Worm (Caenorhabditis elegans): Measurements from ENCODE around the gene K05G3.2.

The K05G3.2 gene

DNA sequence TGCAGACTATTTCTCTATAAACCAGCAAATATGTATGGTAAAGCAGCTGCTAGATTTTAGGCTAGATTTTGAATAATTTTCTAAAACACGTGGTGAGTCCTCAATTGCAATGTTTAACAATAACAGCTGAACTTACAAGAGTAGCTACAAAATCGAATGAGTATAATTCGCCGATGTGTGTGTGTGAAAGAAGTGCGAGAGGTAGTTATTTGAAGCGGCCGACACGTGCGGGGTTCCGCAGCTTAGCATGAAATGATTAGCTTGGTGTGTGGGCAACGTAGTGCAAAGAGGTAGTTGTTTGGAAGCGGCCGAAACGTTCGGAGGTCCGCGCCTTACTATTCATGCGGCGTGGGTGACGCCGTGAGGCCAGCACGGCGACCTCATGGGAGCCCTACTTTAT lies 25.9 kb upstream of the K05G3.2 start:
- TF ChIP-seq hmg-11 (tag; optimal IDR thresholded peaks at IDR 0.05) (no peak), ceh-16 (tag; optimal IDR thresholded peaks at IDR 0.05) (no peak), nhr-67 (tag; optimal IDR thresholded peaks at IDR 0.05) (no peak), nhr-237 (tag; optimal IDR thresholded peaks at IDR 0.05) (no peak), lin-15B (tag; optimal IDR thresholded peaks at IDR 0.05) (no peak)

DNA sequence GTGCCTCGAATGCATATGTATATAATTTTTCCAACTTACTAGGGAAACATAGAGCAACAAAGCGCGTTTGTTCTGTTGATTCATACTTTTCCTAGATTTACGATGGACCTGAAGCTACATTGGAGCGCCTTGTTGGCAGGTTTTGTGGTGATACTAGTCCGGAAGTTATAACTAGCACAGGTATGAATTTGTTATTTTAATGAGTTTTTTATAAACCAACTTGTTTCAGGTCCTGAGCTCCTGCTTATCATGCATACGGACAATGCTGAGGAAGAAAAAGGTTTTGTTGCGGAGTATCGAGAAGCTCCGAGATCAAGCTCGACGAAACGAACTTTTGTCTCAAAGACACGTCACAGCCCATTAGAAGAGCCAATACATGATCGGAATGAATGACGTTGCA lies 24.0 kb upstream of the K05G3.2 start, which contains the start of gene F38E9.1:
Gene F38E9.1, plus strand, starts transcription at position 301 of the 400 bp plus-strand sequence.
- no peak for TF ChIP-seq ama-1 (optimal IDR thresholded peaks at IDR 0.05)
- TF ChIP-seq unc-39 (tag; optimal IDR thresholded peaks at IDR 0.05), result no peak
- no peak for TF ChIP-seq fkh-2 (tag; optimal IDR thresholded peaks at IDR 0.05)
- TF ChIP-seq elt-1 (tag; optimal IDR thresholded peaks at IDR 0.05), result no peak
- TF ChIP-seq hmg-11 (tag; optimal IDR thresholded peaks at IDR 0.05), result no peak
- no peak for TF ChIP-seq nhr-28 (tag; optimal IDR thresholded peaks at IDR 0.05)
- no peak for TF ChIP-seq mdl-1 (tag; optimal IDR thresholded peaks at IDR 0.05)
- no peak for TF ChIP-seq jun-1 (tag; optimal IDR thresholded peaks at IDR 0.05)
- TF ChIP-seq nhr-77 (tag; optimal IDR thresholded peaks at IDR 0.05), result no peak
- TF ChIP-seq zag-1 (tag; optimal IDR thresholded peaks at IDR 0.05), result no peak
- TF ChIP-seq tbx-2 (tag; optimal IDR thresholded peaks at IDR 0.05), result no peak
- TF ChIP-seq unc-62 (GFP tag; optimal IDR thresholded peaks at IDR 0.05), result no peak
- no peak for TF ChIP-seq elt-3 (tag; optimal IDR thresholded peaks at IDR 0.05)
- TF ChIP-seq ceh-28 (tag; optimal IDR thresholded peaks at IDR 0.05), result no peak
- TF ChIP-seq lin-15B (tag; optimal IDR thresholded peaks at IDR 0.05), result no peak
- TF ChIP-seq nfya-1 (tag; optimal IDR thresholded peaks at IDR 0.05; ENCODE audit: insufficient read depth), result no peak
- TF ChIP-seq eor-1 (tag; optimal IDR thresholded peaks at IDR 0.05), result no peak

DNA sequence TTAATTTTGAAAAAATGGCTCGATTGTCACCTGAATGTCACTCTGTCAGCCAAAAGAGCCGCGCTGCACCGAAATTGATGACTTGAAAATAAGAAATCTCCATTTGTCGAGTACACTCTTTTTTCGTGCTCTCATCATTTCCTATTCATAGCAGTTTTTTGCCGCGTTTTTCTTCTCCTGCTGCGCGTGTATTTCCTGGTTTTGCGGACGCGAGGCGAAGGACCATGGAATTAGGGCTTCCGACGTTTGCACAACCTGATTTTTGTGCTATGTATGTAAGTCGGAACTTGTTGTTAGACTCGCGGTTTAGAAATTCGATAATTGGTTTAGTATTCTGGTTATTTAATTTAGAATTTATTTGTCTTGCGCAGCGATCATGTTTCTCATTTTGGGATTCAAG lies 14.5 kb upstream of the K05G3.2 start:
- no peak for TF ChIP-seq ZK546.5 (tag; optimal IDR thresholded peaks at IDR 0.05)
- no peak for TF ChIP-seq fkh-2 (tag; optimal IDR thresholded peaks at IDR 0.05)
- no peak for TF ChIP-seq elt-3 (tag; optimal IDR thresholded peaks at IDR 0.05)
- TF ChIP-seq snpc-4 (tag; optimal IDR thresholded peaks at IDR 0.05), result no peak

DNA sequence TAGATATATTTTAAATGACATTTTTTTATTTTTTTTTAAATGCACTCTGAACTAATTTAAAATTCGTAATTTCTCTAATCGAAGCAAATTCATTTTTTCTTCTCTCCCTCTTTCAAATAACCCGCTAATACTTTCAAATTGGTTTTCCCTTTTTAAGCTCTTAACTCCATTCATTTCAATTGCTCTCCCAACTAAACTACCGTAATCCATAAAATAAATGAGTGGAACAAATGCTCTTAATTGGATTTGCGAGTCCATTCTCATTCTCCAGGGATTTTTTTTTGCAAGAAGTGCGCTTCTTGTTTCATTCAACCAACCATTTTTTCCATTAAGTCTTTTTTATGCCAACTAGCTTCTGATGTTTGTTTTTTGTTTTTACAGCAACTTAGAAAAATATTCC lies 13.7 kb upstream of the K05G3.2 start:
- TF ChIP-seq elt-3 (tag; optimal IDR thresholded peaks at IDR 0.05) (no peak), pqm-1 (tag; optimal IDR thresholded peaks at IDR 0.05) (no peak), mml-1 (tag; optimal IDR thresholded peaks at IDR 0.05) (no peak), nhr-43 (tag; optimal IDR thresholded peaks at IDR 0.05; ENCODE audit: poor library complexity, severe bottlenecking) (no peak), lin-39 (tag; optimal IDR thresholded peaks at IDR 0.05) (no peak), unc-62 (GFP tag; optimal IDR thresholded peaks at IDR 0.05) (no peak), ceh-9 (tag; optimal IDR thresholded peaks at IDR 0.05) (no peak), nhr-12 (tag; optimal IDR thresholded peaks at IDR 0.05) (no peak), nfya-1 (tag; optimal IDR thresholded peaks at IDR 0.05; ENCODE audit: insufficient read depth) (no peak), ceh-28 (tag; optimal IDR thresholded peaks at IDR 0.05) (no peak), nhr-76 (tag; optimal IDR thresholded peaks at IDR 0.05) (no peak), sea-2 (GFP tag; optimal IDR thresholded peaks at IDR 0.05) (no peak), fkh-10 (GFP tag; optimal IDR thresholded peaks at IDR 0.05) (no peak)

DNA sequence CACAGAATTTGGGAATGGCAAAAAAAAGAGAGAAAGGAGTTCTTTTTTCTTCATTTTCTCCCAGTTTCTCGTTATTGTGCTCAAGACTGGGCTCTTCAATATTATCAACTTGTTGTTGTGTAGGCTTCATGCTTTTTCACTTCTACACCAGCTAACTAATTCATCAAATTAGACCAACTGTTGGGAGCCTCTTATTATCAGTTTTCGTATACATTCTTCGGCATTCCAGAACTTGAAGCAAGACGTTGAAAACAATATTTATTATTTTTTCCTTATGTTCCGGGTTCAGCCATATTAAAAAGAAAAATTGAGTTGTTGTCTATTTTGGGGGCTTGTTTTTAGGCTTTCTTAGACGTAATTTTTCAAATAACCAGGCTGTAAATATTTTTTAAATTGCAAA lies 11.8 kb upstream of the K05G3.2 start:
- TF ChIP-seq snpc-4 (tag; optimal IDR thresholded peaks at IDR 0.05), result no peak
- TF ChIP-seq aly-2 (tag; optimal IDR thresholded peaks at IDR 0.05), result no peak
- TF ChIP-seq pqm-1 (tag; optimal IDR thresholded peaks at IDR 0.05), result no peak
- TF ChIP-seq pha-4 (tag; optimal IDR thresholded peaks at IDR 0.05), result no peak
- no peak for TF ChIP-seq skn-1 (tag; optimal IDR thresholded peaks at IDR 0.05)
- TF ChIP-seq nhr-23 (tag; optimal IDR thresholded peaks at IDR 0.05), result no peak
- no peak for TF ChIP-seq ZK546.5 (tag; optimal IDR thresholded peaks at IDR 0.05)
- no peak for TF ChIP-seq nhr-28 (tag; optimal IDR thresholded peaks at IDR 0.05)
- TF ChIP-seq unc-62 (GFP tag; optimal IDR thresholded peaks at IDR 0.05), result no peak
- no peak for TF ChIP-seq sea-2 (GFP tag; optimal IDR thresholded peaks at IDR 0.05)
- no peak for TF ChIP-seq R02D3.7 (tag; optimal IDR thresholded peaks at IDR 0.05)
- no peak for TF ChIP-seq ceh-28 (tag; optimal IDR thresholded peaks at IDR 0.05)
- TF ChIP-seq nhr-67 (tag; optimal IDR thresholded peaks at IDR 0.05), result no peak
- TF ChIP-seq lin-39 (tag; optimal IDR thresholded peaks at IDR 0.05), result no peak
- no peak for TF ChIP-seq ceh-82 (tag; optimal IDR thresholded peaks at IDR 0.05)
